Worm (Caenorhabditis elegans): ENCODE measurements around the gene cyp-37A1.

DNA sequence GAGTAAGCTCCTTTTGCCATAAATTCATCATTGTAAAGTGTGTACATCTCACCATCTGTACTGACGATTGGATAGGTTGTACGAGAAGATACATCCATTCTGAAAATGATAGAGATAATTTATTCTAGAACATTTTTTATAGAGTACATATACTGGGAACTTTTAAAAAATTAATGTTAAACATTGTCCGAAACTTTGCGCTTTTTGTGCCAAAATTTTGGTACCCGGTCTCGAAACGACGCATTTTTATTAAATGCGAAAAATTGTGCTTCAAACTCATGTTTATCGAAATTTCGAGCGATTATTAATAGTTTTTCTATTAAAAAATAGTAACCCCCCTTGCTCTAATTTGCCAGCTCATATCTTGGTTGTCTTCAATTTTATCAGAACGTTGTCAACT lies 25.0 kb downstream of the cyp-37A1 start, which contains the start of gene Y39G8B.5:
- TF ChIP-seq elt-1 (tag; optimal IDR thresholded peaks at IDR 0.05; ENCODE audit: borderline replicate concordance, insufficient read depth) (no peak), unc-39 (tag; optimal IDR thresholded peaks at IDR 0.05) (no peak), ztf-11 (tag; optimal IDR thresholded peaks at IDR 0.05) (no peak), pha-4 (tag; optimal IDR thresholded peaks at IDR 0.05) (no peak)

All from whole organism, mixed stage, embryonic.